Fruit fly (Drosophila melanogaster) whole organism, wandering third instar larva: Measurements from ENCODE around the gene Vps29.

Source experiments
- CG9705 ChIP-seq: fragments of 200-800 bp; sonication (Bioruptor generic); optimal IDR thresholded peaks from 2 replicates; lab custom pipeline; 2018; ENCODE audit warnings: missing biosample characterization, mild to moderate bottlenecking, missing genetic modification characterization
- br ChIP-seq: fragments of 200-800 bp; sonication (Bioruptor generic); optimal IDR thresholded peaks from 2 replicates; lab custom pipeline; 2016; ENCODE audit warnings: missing biosample characterization, missing genetic modification characterization
- pan ChIP-seq: fragments of >200 bp; optimal IDR thresholded peaks from 2 replicates; lab custom pipeline; 2017
- woc ChIP-seq: sonication (Bioruptor generic); optimal IDR thresholded peaks from 2 replicates; lab custom pipeline; 2016; ENCODE audit warnings: missing biosample characterization, mild to moderate bottlenecking, missing genetic modification characterization

DNA sequence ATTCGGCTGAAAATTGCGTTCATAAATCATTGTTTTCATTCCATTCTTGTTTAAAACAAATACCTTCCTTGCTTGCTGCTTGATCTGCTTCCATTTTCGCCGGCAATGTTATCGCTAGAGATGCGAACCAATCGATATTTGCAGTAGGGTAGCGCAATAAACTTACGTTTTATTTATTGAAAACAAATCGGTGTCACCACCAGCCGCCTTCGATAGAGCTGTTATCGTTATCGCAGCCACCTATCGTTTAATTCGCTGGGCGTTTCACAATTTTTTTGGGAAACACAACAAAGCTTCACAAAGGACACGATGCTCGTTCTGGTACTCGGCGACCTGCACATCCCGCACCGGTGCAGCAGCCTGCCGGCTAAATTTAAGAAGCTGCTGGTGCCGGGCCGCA, at the start of gene Vps29, which contains the start of gene Tfb4:
- TF ChIP-seq br (GFP tag; lab: Kevin White, UChicago) = peak; percentile 74
- TF ChIP-seq pan (lab: Kevin White, UChicago) = no peak
- no peak for TF ChIP-seq woc
- no peak for TF ChIP-seq CG9705 (GFP tag; lab: Kevin White, UChicago)
